Worm (Caenorhabditis elegans): ENCODE results near the gene C02F12.5.

DNA sequence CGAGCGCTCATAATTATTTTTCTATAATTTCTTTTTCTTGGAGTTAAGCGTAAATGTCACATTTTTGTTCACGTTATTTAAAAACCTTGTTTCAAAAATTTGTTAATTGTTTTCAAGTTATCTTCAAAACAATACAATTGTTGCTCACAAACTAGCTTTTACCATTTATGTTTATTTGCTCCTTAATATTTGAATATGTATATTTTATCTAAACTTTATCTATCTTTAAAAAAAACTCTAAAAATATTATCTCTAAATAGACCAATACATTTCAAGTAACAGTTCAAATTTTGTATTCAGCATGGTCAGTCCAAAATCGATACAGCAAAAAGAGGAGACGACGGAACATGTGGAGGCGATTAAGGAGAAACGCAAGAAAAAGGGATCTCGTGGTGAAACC lies 15.9 kb downstream of the C02F12.5 start, which contains the start of gene R11G1.7:
- TF ChIP-seq ref-1 (GFP tag; conservative IDR thresholded peaks at IDR 0.05) (no peak), flt-1 (GFP tag; IDR thresholded peaks at IDR 0.05) (no peak), cog-1 (tag; optimal IDR thresholded peaks at IDR 0.05) (no peak), ztf-23 (GFP tag; IDR thresholded peaks at IDR 0.05) (no peak)

All from whole organism, midembryonic.